Worm (Caenorhabditis elegans) whole organism, late embryonic: ENCODE measurements around the gene math-3.

Experiments
- ama-1 ChIP-seq: fragments of 150-350 bp; optimal IDR thresholded peaks from 2 replicates; lab custom pipeline; 2014
- ceh-31 ChIP-seq: sonication (generic microtip); optimal IDR thresholded peaks from 2 replicates; lab custom pipeline; 2016; ENCODE audit warnings: missing genetic modification characterization, missing compliant biosample characterization
- elt-2 ChIP-seq: sonication (generic microtip); optimal IDR thresholded peaks from 2 replicates; lab custom pipeline; 2016; ENCODE audit warnings: missing genetic modification reagents, missing genetic modification characterization, missing compliant biosample characterization
- nhr-11 ChIP-seq: fragments of 150-350 bp; optimal IDR thresholded peaks from 2 replicates; lab custom pipeline; 2014; ENCODE audit warnings: missing biosample characterization, missing genetic modification characterization
- pag-3 ChIP-seq: sonication (generic microtip); optimal IDR thresholded peaks from 2 replicates; lab custom pipeline; 2016; ENCODE audit warnings: missing compliant biosample characterization, missing genetic modification characterization, borderline replicate concordance
- ref-2 ChIP-seq: sonication (generic microtip); optimal IDR thresholded peaks from 2 replicates; lab custom pipeline; 2016; ENCODE audit warnings: missing genetic modification characterization, missing compliant biosample characterization
- unc-55 ChIP-seq: sonication (generic microtip); optimal IDR thresholded peaks from 2 replicates; lab custom pipeline; 2017; ENCODE audit warnings: missing biosample characterization, missing genetic modification reagents, missing genetic modification characterization

DNA sequence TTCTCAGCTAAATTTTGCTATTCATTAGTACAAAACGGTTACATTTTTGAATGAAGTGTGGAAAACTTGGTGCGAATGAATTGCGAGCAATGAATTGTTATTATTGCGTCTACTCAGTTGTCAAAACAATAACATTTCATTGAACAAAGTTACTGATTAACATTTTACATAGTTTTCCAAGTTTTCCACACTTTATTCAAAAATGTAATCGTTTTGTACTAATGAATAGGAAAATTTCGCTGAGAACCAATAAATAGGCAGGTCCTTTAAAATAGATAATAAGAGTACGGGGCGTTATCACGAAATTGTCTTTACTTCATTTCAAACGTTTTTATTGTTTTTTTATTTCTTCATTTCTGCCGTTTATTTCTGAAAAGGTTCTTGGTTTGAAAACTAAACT lies 10.6 kb downstream of the math-3 start, which contains the start of gene math-4:
- no peak for TF ChIP-seq ama-1 (lab: Kevin White, UChicago)
- TF ChIP-seq pag-3 (tag; lab: Kevin White, UChicago): no peak
- no peak for TF ChIP-seq ceh-31
- no peak for TF ChIP-seq unc-55
- TF ChIP-seq elt-2 (tag; lab: Kevin White, UChicago): no peak
- no peak for TF ChIP-seq ref-2
- no peak for TF ChIP-seq nhr-11 (tag; lab: Kevin White, UChicago)
